Fruit fly (Drosophila melanogaster) whole organism: ENCODE results near the gene CG3097.

Experiments used
- Dll ChIP-seq: fragments of >200 bp; optimal IDR thresholded peaks from 2 replicates; lab custom pipeline; 2017
- psq ChIP-seq: fragments of >200 bp; optimal IDR thresholded peaks from 2 replicates; lab custom pipeline; 2017
- usp ChIP-seq: fragments of >200 bp; optimal IDR thresholded peaks from 2 replicates; lab custom pipeline; 2017; ENCODE audit warnings: missing biosample characterization, missing genetic modification characterization, mixed read lengths

DNA sequence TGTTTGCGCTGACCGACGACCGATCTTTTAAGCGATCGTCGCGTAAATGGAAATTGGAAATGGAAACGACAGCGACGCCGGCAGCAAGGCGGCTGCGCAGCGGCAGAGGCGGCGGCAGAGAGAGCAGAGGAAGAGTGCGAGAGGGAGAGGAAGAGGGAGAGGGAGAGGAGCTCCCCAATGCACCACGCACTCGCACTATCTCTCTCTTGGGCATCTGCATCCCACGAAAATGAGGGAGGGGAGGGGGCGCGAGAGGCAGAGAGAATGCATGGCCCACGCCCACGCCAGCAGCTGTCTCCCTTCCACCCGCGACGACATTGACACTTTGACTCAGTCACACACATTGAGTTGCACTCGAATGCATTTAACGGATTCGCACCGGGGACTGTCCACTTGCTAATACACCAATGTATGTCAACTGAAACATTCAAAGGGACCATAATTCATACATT is at the start of gene CG3097:
- TF ChIP-seq psq (lab: Kevin White, UChicago) (no peak), Dll (lab: Kevin White, UChicago) (peak; percentile 5), usp (GFP tag; lab: Kevin White, UChicago) (no peak)
